Worm (Caenorhabditis elegans): ENCODE measurements around the gene srh-266.

DNA sequence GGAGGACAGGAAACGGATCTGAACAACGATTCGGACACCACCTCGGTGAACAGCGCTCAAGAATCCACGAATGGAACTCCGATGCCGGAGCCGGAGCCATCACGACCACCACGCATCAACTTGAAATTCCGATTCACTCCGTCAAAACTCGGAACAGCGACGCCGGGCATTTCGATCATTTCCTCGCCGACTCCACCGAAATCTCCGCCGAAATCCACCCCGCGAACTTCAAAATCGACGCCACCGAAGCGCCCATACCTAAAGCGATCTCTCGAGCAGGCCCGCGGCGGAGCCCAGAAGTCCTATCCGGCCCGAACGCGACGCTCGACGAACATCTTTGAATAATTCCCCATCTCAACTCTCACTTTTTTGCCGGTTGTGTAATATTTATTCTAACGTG, 24.9 kb downstream of the srh-266 start:
- TF ChIP-seq nhr-237 (tag; optimal IDR thresholded peaks at IDR 0.05) (no peak), aly-2 (tag; optimal IDR thresholded peaks at IDR 0.05) (no peak), ceh-82 (tag; optimal IDR thresholded peaks at IDR 0.05) (no peak), alr-1 (tag; optimal IDR thresholded peaks at IDR 0.05) (no peak), ama-1 (optimal IDR thresholded peaks at IDR 0.05) (no peak), ztf-11 (tag; optimal IDR thresholded peaks at IDR 0.05) (no peak), ZK546.5 (tag; optimal IDR thresholded peaks at IDR 0.05) (no peak), unc-39 (tag; optimal IDR thresholded peaks at IDR 0.05) (no peak), lin-39 (tag; optimal IDR thresholded peaks at IDR 0.05) (no peak), peb-1 (tag; optimal IDR thresholded peaks at IDR 0.05) (no peak), lin-11 (tag; optimal IDR thresholded peaks at IDR 0.05) (no peak)

Data from whole organism, L2 larva.